Worm (Caenorhabditis elegans) whole organism, young adult: ENCODE results near the gene W05B2.2.

Experiments
- B0336.3 ChIP-seq: fragments of 200-800 bp; sonication (Bioruptor generic); IDR thresholded peaks from 2 replicates; pipeline ENCODE4 v1.3.6; 2022; ENCODE audit warnings: missing genetic modification characterization, missing compliant biosample characterization
- C06A6.2 ChIP-seq: fragments of 200-800 bp; sonication (Bioruptor generic); conservative IDR thresholded peaks from 2 replicates; pipeline ENCODE4 v1.3.6; 2022; ENCODE audit warnings: missing genetic modification characterization, missing compliant biosample characterization
- D2030.7 ChIP-seq: fragments of 200-800 bp; sonication (Bioruptor generic); IDR thresholded peaks from 2 replicates; pipeline ENCODE4 v1.3.6; 2022; ENCODE audit warnings: missing genetic modification reagents, missing genetic modification characterization, missing compliant biosample characterization
- F23B12.7 ChIP-seq: sonication (generic microtip); optimal IDR thresholded peaks from 2 replicates; lab custom pipeline; 2017; ENCODE audit warnings: missing genetic modification characterization, mild to moderate bottlenecking, missing compliant biosample characterization, antibody characterized with exemption, moderate library complexity; ENCODE audit not compliant: insufficient read depth
- F33H1.4 ChIP-seq: fragments of 200-800 bp; sonication (Bioruptor generic); IDR thresholded peaks from 2 replicates; pipeline ENCODE4 v1.3.6; 2022; ENCODE audit warnings: missing genetic modification reagents, missing genetic modification characterization, missing compliant biosample characterization
- F37B4.10 ChIP-seq: fragments of 200-800 bp; sonication (Bioruptor generic); IDR thresholded peaks from 2 replicates; pipeline ENCODE4 v1.3.6; 2022; ENCODE audit warnings: missing genetic modification characterization, missing compliant biosample characterization
- F55B11.4 ChIP-seq: sonication (generic microtip); optimal IDR thresholded peaks from 2 replicates; lab custom pipeline; 2016; ENCODE audit warnings: missing compliant biosample characterization, missing genetic modification characterization, borderline replicate concordance; ENCODE audit not compliant: insufficient read depth
- K11D2.4 ChIP-seq: fragments of 200-800 bp; sonication (Bioruptor generic); IDR thresholded peaks from 2 replicates; pipeline ENCODE4 v1.3.6; 2022; ENCODE audit warnings: missing genetic modification reagents, missing genetic modification characterization, missing compliant biosample characterization
- T07F8.4 ChIP-seq: sonication (generic microtip); optimal IDR thresholded peaks from 2 replicates; lab custom pipeline; 2016; ENCODE audit warnings: mild to moderate bottlenecking, missing genetic modification characterization, moderate library complexity, missing compliant biosample characterization
- Y53F4B.3 ChIP-seq: fragments of 200-800 bp; sonication (Bioruptor generic); IDR thresholded peaks from 2 replicates; pipeline ENCODE4 v1.3.6; 2022; ENCODE audit warnings: missing genetic modification reagents, missing genetic modification characterization, missing compliant biosample characterization
- Y95B8A.8 ChIP-seq: fragments of 200-800 bp; sonication (Bioruptor generic); IDR thresholded peaks from 2 replicates; pipeline ENCODE4 v1.3.6; 2022; ENCODE audit warnings: missing genetic modification reagents, missing genetic modification characterization, missing compliant biosample characterization
- akir-1 ChIP-seq: fragments of 200-800 bp; sonication (Bioruptor generic); optimal IDR thresholded peaks from 2 replicates; lab custom pipeline; 2018; ENCODE audit warnings: mild to moderate bottlenecking, missing genetic modification characterization, moderate library complexity, missing compliant biosample characterization
- aptf-2 ChIP-seq: fragments of 200-800 bp; sonication (Bioruptor generic); conservative IDR thresholded peaks from 2 replicates; pipeline ENCODE4 v1.3.6; 2022; ENCODE audit warnings: missing genetic modification reagents, missing genetic modification characterization, missing compliant biosample characterization
- attf-3 ChIP-seq: fragments of 200-800 bp; sonication (Bioruptor generic); conservative IDR thresholded peaks from 2 replicates; pipeline ENCODE4 v1.3.6; 2022; ENCODE audit warnings: missing genetic modification reagents, missing genetic modification characterization, missing compliant biosample characterization
- cebp-1 ChIP-seq, 2 experiments: fragments of 200-800 bp in 1 of 2; sonication (Bioruptor generic) in 1 of 2; sonication (generic microtip) in 1 of 2; IDR thresholded peaks in 1 of 2; optimal IDR thresholded peaks in 1 of 2; 2 replicates each; pipeline versions ENCODE4 v1.3.6 to Lab custom; 2017 to 2022; ENCODE audit warnings: missing compliant biosample characterization in 2 of 2, missing genetic modification characterization in 2 of 2, mild to moderate bottlenecking in 1 of 2, missing genetic modification reagents in 1 of 2, moderate library complexity in 1 of 2
- ceh-58 ChIP-seq: fragments of 200-800 bp; sonication (Bioruptor generic); IDR thresholded peaks from 2 replicates; pipeline ENCODE4 v1.3.6; 2022; ENCODE audit warnings: missing genetic modification characterization, missing compliant biosample characterization
- ceh-79 ChIP-seq: sonication (generic microtip); optimal IDR thresholded peaks from 2 replicates; lab custom pipeline; 2017; ENCODE audit warnings: mild to moderate bottlenecking, missing genetic modification characterization, missing compliant biosample characterization
- ceh-91 ChIP-seq: fragments of 200-800 bp; sonication (Bioruptor generic); IDR thresholded peaks from 2 replicates; pipeline ENCODE4 v1.3.6; 2022; ENCODE audit warnings: missing genetic modification reagents, missing genetic modification characterization, missing compliant biosample characterization
- chd-7 ChIP-seq: sonication (generic microtip); optimal IDR thresholded peaks from 2 replicates; lab custom pipeline; 2016; ENCODE audit warnings: mild to moderate bottlenecking, missing genetic modification characterization, moderate library complexity, missing compliant biosample characterization
- dox-1 ChIP-seq: fragments of 200-800 bp; sonication (Bioruptor generic); IDR thresholded peaks from 2 replicates; pipeline ENCODE4 v1.3.6; 2022; ENCODE audit warnings: missing genetic modification reagents, missing genetic modification characterization, missing compliant biosample characterization
- dpff-1 ChIP-seq: sonication (generic microtip); optimal IDR thresholded peaks from 2 replicates; lab custom pipeline; 2017; ENCODE audit warnings: mild to moderate bottlenecking, missing genetic modification characterization, missing compliant biosample characterization
- egl-44 ChIP-seq: fragments of 200-800 bp; sonication (Bioruptor generic); IDR thresholded peaks from 2 replicates; pipeline ENCODE4 v1.3.6; 2022; ENCODE audit warnings: missing genetic modification reagents, missing genetic modification characterization, missing compliant biosample characterization
- egrh-3 ChIP-seq: fragments of 200-800 bp; sonication (Bioruptor generic); IDR thresholded peaks from 2 replicates; pipeline ENCODE4 v1.3.6; 2022; ENCODE audit warnings: missing genetic modification reagents, missing genetic modification characterization, missing compliant biosample characterization
- him-1 ChIP-seq: sonication (generic microtip); optimal IDR thresholded peaks from 2 replicates; lab custom pipeline; 2016; ENCODE audit warnings: missing genotype, missing genetic modification reagents, missing genetic modification characterization, missing compliant biosample characterization
- hlh-12 ChIP-seq: sonication (generic microtip); optimal IDR thresholded peaks from 2 replicates; lab custom pipeline; 2016; ENCODE audit warnings: missing genetic modification characterization, missing compliant biosample characterization
- hmg-1.2 ChIP-seq: fragments of 200-800 bp; sonication (Bioruptor generic); IDR thresholded peaks from 2 replicates; pipeline ENCODE4 v1.3.6; 2022; ENCODE audit warnings: missing genetic modification reagents, missing genetic modification characterization, missing compliant biosample characterization
- hrde-1 ChIP-seq: sonication (generic microtip); optimal IDR thresholded peaks from 2 replicates; lab custom pipeline; 2016; ENCODE audit warnings: missing genetic modification characterization, mild to moderate bottlenecking, missing compliant biosample characterization, moderate library complexity, missing genotype, missing genetic modification reagents, borderline replicate concordance
- let-526 ChIP-seq: fragments of 200-800 bp; sonication (Bioruptor generic); IDR thresholded peaks from 2 replicates; pipeline ENCODE4 v1.3.6; 2022; ENCODE audit warnings: missing genetic modification reagents, missing genetic modification characterization, missing compliant biosample characterization
- let-607 ChIP-seq, 2 experiments: fragments of 200-800 bp in 1 of 2; sonication (Bioruptor generic) in 1 of 2; sonication (generic microtip) in 1 of 2; optimal IDR thresholded peaks; 2 replicates each; lab custom pipeline; 2016 to 2018; ENCODE audit warnings: mild to moderate bottlenecking in 2 of 2, missing compliant biosample characterization in 2 of 2, missing genetic modification characterization in 2 of 2, moderate library complexity in 2 of 2, missing genotype in 1 of 2
- lin-26 ChIP-seq: fragments of 200-800 bp; sonication (Bioruptor generic); IDR thresholded peaks from 2 replicates; pipeline ENCODE4 v1.3.6; 2022; ENCODE audit warnings: missing genetic modification reagents, missing genetic modification characterization, missing compliant biosample characterization
- lin-40 ChIP-seq: sonication (generic microtip); optimal IDR thresholded peaks from 2 replicates; lab custom pipeline; 2016; ENCODE audit warnings: missing genetic modification characterization, mild to moderate bottlenecking, missing compliant biosample characterization, missing genotype, missing genetic modification reagents
- lin-54 ChIP-seq: fragments of 200-800 bp; sonication (Bioruptor generic); optimal IDR thresholded peaks from 2 replicates; lab custom pipeline; 2018; ENCODE audit warnings: mild to moderate bottlenecking, missing genetic modification characterization, missing compliant biosample characterization
- mxl-1 ChIP-seq: sonication (generic microtip); optimal IDR thresholded peaks from 2 replicates; lab custom pipeline; 2016; ENCODE audit warnings: missing genetic modification characterization, missing compliant biosample characterization
- nfyb-1 ChIP-seq: fragments of 200-800 bp; sonication (Bioruptor generic); IDR thresholded peaks from 2 replicates; pipeline ENCODE4 v1.3.6; 2022; ENCODE audit warnings: missing genetic modification reagents, missing genetic modification characterization, missing compliant biosample characterization
- nhr-120 ChIP-seq: fragments of 200-800 bp; sonication (Bioruptor generic); IDR thresholded peaks from 2 replicates; pipeline ENCODE4 v1.3.6; 2022; ENCODE audit warnings: missing genetic modification characterization, missing compliant biosample characterization
- nhr-179 ChIP-seq: sonication (generic microtip); optimal IDR thresholded peaks from 2 replicates; lab custom pipeline; 2016; ENCODE audit warnings: mild to moderate bottlenecking, missing genetic modification characterization, missing compliant biosample characterization
- nhr-27 ChIP-seq: fragments of 200-800 bp; sonication (Bioruptor generic); optimal IDR thresholded peaks from 2 replicates; lab custom pipeline; 2018; ENCODE audit warnings: mild to moderate bottlenecking, missing genetic modification characterization, moderate library complexity, missing compliant biosample characterization
- pbrm-1 ChIP-seq: fragments of 200-800 bp; sonication (Bioruptor generic); IDR thresholded peaks from 2 replicates; pipeline ENCODE4 v1.3.6; 2022; ENCODE audit warnings: missing genetic modification reagents, missing genetic modification characterization, missing compliant biosample characterization
- pha-4 ChIP-seq: fragments of 150-350 bp; sonication (generic microtip); optimal IDR thresholded peaks from 2 replicates; lab custom pipeline; 2014; ENCODE audit warnings: missing biosample characterization, missing genetic modification reagents, missing genetic modification characterization
- rpc-1 ChIP-seq, 2 experiments: fragments of 150-350 bp in 1 of 2; sonication (generic microtip) in 1 of 2; optimal IDR thresholded peaks; 2 replicates each; lab custom pipeline; 2014 to 2018; ENCODE audit warnings: missing biosample characterization in 1 of 2, missing genetic modification characterization in 1 of 2, missing genetic modification reagents in 1 of 2, missing genotype in 1 of 2
- sea-2 ChIP-seq: fragments of 200-800 bp; sonication (Bioruptor generic); IDR thresholded peaks from 2 replicates; pipeline ENCODE4 v1.3.6; 2022; ENCODE audit warnings: missing genetic modification characterization, missing compliant biosample characterization
- snpc-1.3 ChIP-seq: sonication (generic microtip); optimal IDR thresholded peaks from 2 replicates; lab custom pipeline; 2017; ENCODE audit warnings: missing genetic modification characterization, mild to moderate bottlenecking, missing compliant biosample characterization, antibody characterized with exemption, moderate library complexity, missing genotype, missing genetic modification reagents; ENCODE audit not compliant: insufficient read depth
- tbp1 ChIP-seq: fragments of 200-800 bp; sonication (Bioruptor generic); optimal IDR thresholded peaks from 2 replicates; lab custom pipeline; 2018; ENCODE audit warnings: mild to moderate bottlenecking, missing genetic modification characterization, missing compliant biosample characterization
- zfh-2 ChIP-seq: fragments of 200-800 bp; sonication (Bioruptor generic); conservative IDR thresholded peaks from 2 replicates; pipeline ENCODE4 v1.3.6; 2022; ENCODE audit warnings: missing genetic modification reagents, missing genetic modification characterization, missing compliant biosample characterization
- ztf-22 ChIP-seq: fragments of 200-800 bp; sonication (Bioruptor generic); optimal IDR thresholded peaks from 2 replicates; lab custom pipeline; 2018; ENCODE audit warnings: mild to moderate bottlenecking, missing genetic modification characterization, moderate library complexity, missing compliant biosample characterization
- ztf-6 ChIP-seq: fragments of 200-800 bp; sonication (Bioruptor generic); IDR thresholded peaks from 2 replicates; pipeline ENCODE4 v1.3.6; 2022; ENCODE audit warnings: missing genetic modification reagents, missing genetic modification characterization, missing compliant biosample characterization

Gene W05B2.2

ce11 chrIII:10969644-10970043 lies 2.7 kb upstream of the W05B2.2 start, which contains the start of gene dhc-4:
dhc-4 (plus strand) TSS chrIII:10969944.
- TF ChIP-seq let-607 (tag; optimal IDR thresholded peaks at IDR 0.05; lab: Kevin White, UChicago) (no peak), F55B11.4 (tag; lab: Kevin White, UChicago) (no peak), dox-1 (GFP tag; lab: Robert Waterston, UW) (no peak), F37B4.10 (GFP tag; lab: Robert Waterston, UW) (no peak), nhr-120 (no peak), sea-2 (GFP tag; lab: Robert Waterston, UW) (no peak), let-526 (GFP tag; lab: Robert Waterston, UW) (no peak), ztf-22 (GFP tag; lab: Kevin White, UChicago) (no peak), B0336.3 (GFP tag; lab: Robert Waterston, UW) (no peak), egl-44 (no peak), ceh-91 (GFP tag; lab: Robert Waterston, UW) (no peak), lin-54 (GFP tag; lab: Kevin White, UChicago) (no peak), hrde-1 (tag; lab: Kevin White, UChicago) (no peak), ceh-79 (no peak), mxl-1 (no peak), C06A6.2 (GFP tag; lab: Robert Waterston, UW) (no peak)

DNA sequence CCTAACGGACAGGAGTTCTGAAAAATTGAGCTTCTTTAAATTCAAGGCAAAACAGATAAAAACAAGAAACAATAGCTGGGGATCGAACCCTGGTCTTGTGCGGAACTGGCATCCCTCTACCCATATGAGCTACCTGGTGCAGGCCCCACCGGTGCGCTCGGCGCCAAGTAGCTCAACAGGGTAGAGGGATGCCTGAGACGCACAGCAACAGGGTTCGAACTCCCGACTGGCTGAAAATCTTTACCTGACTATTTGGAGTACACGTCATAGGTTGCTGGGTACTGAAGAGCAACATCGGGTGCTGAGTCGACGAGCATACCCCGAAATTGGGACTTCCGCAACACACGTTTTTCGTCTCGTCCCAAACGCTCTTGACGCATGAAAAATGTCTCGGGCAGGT lies 4.0 kb downstream of the W05B2.2 start:
- no peak for TF ChIP-seq lin-40 (tag; lab: Kevin White, UChicago)
- TF ChIP-seq zfh-2, result 0 out of 2 replicates have a peak, but pooled peaks have one; percentile 54
- no peak for TF ChIP-seq Y95B8A.8 (GFP tag; lab: Robert Waterston, UW)
- no peak for TF ChIP-seq mxl-1
- 0 out of 2 replicates have a peak, but pooled peaks have one; percentile 32 for TF ChIP-seq nfyb-1
- TF ChIP-seq dpff-1 (tag; lab: Kevin White, UChicago), result no peak
- no peak for TF ChIP-seq hmg-1.2 (GFP tag; lab: Robert Waterston, UW)
- TF ChIP-seq T07F8.4 (tag; lab: Kevin White, UChicago), result no peak
- TF ChIP-seq him-1 (tag; lab: Kevin White, UChicago), result no peak
- no peak for TF ChIP-seq ztf-6 (GFP tag; lab: Robert Waterston, UW)
- no peak for TF ChIP-seq aptf-2
- TF ChIP-seq F23B12.7 (tag; lab: Kevin White, UChicago), result no peak
- no peak for TF ChIP-seq K11D2.4 (GFP tag; lab: Robert Waterston, UW)
- TF ChIP-seq nhr-179 (tag; lab: Kevin White, UChicago), result no peak
- TF ChIP-seq rpc-1 (optimal IDR thresholded peaks at IDR 0.05; lab: Kevin White, UChicago), result no peak
- peak; percentile 31 for TF ChIP-seq rpc-1 (tag; optimal IDR thresholded peaks at IDR 0.05; lab: Kevin White, UChicago)
- TF ChIP-seq tbp1 (GFP tag; lab: Kevin White, UChicago), result peak; percentile 50
- TF ChIP-seq lin-54 (GFP tag; lab: Kevin White, UChicago), result no peak
- TF ChIP-seq lin-26, result peak; percentile 63; the same call in 1 of the 2 replicates
- TF ChIP-seq egrh-3 (GFP tag; lab: Robert Waterston, UW), result no peak
- no peak for TF ChIP-seq ceh-58 (GFP tag; lab: Robert Waterston, UW)
- TF ChIP-seq akir-1 (GFP tag; lab: Kevin White, UChicago), result no peak

ce11 chrIII:10960387-10960786 lies 6.5 kb downstream of the W05B2.2 start:
- TF ChIP-seq chd-7, result no peak
- 0 out of 2 replicates have a peak, but pooled peaks have one; percentile 31 for TF ChIP-seq pbrm-1
- TF ChIP-seq nhr-27, result no peak
- no peak for TF ChIP-seq snpc-1.3 (tag; lab: Kevin White, UChicago)
- TF ChIP-seq pha-4 (tag; lab: Kevin White, UChicago), result no peak
- TF ChIP-seq attf-3 (GFP tag; lab: Robert Waterston, UW), result no peak
- TF ChIP-seq cebp-1 (GFP tag; IDR thresholded peaks at IDR 0.05; lab: Robert Waterston, UW), result no peak
- TF ChIP-seq cebp-1 (tag; optimal IDR thresholded peaks at IDR 0.05; lab: Kevin White, UChicago), result no peak
- no peak for TF ChIP-seq zfh-2
- 0 out of 2 replicates have a peak, but pooled peaks have one; percentile 25 for TF ChIP-seq D2030.7 (GFP tag; lab: Robert Waterston, UW)
- TF ChIP-seq hlh-12 (tag; lab: Kevin White, UChicago), result no peak
- TF ChIP-seq Y53F4B.3 (GFP tag; lab: Robert Waterston, UW), result no peak
- peak; percentile 35 for TF ChIP-seq F33H1.4
- TF ChIP-seq sea-2 (GFP tag; lab: Robert Waterston, UW), result 0 out of 2 replicates have a peak, but pooled peaks have one; percentile 16
